Fruit fly (Drosophila melanogaster): ENCODE measurements around the gene Cp16.

Gene Cp16

DNA sequence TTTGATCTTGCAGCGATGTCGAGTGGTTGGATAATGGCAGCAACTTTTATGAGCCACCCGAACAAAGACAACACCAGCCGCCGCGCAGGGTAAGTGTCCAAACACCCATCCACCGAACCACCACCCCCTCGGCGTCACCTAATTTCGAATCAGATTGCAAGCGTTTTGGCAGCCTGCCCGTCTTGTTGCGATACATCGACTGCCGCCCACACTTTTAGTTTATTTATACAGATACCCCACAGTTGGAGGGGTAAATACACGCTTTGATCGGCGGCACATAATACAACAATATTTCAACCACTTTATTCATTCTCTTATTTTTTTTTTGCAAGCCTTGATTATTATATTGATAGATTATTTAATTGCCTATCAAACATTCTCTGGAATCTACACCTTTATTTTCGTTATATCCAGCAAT lies 31.3 kb downstream of the Cp16 start:
- TF ChIP-seq CTCF (optimal IDR thresholded peaks at IDR 0.05): no peak
- TF ChIP-seq CG8478 (optimal IDR thresholded peaks at IDR 0.05): no peak

DNA sequence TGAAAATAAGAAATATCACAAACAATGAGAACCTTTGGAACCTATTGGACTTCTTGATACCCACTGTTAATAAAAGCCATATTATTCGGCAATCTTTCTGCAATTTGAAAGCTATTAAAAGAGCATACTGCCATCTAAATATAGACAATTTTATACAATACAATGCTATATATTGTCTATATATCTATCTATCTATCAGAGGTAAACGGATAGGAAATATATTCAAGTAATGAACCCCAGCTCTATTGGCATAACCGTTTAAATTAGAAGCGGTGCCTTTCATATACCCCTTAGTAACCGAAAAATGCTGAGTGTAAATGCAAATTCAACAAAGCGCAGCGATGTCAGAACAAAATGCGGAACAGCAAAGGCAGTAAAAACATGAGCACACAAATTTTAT lies 32.0 kb downstream of the Cp16 start:
- no peak for TF ChIP-seq CG8478 (optimal IDR thresholded peaks at IDR 0.05)

DNA sequence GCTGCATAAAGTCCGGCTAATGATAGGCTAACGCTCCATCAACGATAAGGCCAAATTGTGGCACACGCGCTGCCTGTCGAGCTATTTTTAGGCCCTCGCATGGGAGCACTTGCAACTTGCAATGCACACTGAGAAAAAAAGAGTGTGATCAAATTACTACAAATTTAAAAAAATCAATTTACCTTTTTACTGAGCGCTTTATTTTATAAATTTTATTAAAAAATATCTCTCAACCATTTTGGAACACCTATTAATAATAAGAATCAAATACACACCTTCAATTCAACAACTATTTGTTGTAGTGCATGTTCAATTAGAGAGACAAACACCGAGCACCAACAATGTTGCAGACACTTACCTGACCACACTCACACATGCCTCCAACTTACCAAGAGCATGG lies 33.7 kb downstream of the Cp16 start:
- TF ChIP-seq CTCF (optimal IDR thresholded peaks at IDR 0.05): no peak
- TF ChIP-seq CG8478 (optimal IDR thresholded peaks at IDR 0.05): no peak

DNA sequence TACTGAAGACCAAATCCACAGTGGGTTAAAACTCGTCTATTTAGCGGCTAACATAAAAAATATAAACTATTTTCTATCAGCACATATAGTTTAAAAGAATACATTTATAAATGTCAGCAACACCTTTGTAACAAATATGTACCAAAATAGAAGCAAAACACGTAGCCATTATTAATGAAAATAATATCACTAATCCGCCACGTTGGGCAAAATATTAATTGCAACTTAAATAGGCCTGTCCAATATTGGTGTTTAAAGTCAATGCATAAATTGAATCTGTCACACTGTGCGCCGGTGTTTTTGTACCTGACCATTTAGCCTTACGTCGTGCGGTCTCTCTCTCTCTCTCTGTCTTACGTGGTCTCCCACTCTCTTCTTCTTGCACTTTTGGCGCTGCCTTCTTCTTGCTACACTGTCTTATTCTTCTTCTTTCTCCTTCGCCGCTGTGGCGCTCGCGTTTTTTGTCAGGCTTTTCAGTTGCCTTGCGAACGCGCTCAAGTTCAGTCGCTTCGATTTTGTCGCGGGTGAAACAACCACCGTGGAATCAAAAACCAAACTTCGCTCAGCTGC lies 34.3 kb downstream of the Cp16 start:
- no peak for TF ChIP-seq CTCF (optimal IDR thresholded peaks at IDR 0.05)
- TF ChIP-seq CG8478 (optimal IDR thresholded peaks at IDR 0.05): no peak

DNA sequence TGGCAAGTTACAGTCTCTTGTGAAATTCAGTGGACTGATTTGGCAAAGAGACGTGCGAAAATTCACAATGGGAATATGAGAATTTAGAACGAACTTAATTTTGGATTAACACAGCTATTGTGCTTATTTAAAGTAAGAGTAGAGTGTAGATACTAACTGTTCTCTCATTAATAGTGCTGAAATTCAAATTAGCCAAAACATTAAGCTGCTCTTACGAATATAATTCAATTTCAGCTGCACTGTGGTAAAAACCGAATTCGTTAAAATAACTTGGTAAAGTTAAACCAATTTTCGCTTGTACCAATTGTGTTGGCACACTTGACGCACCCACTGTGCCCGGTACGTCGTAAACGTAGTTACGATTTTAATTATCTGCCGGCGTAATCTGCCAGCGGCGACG lies 36.1 kb downstream of the Cp16 start:
- TF ChIP-seq CG8478 (optimal IDR thresholded peaks at IDR 0.05) (no peak), CTCF (optimal IDR thresholded peaks at IDR 0.05) (no peak)

DNA sequence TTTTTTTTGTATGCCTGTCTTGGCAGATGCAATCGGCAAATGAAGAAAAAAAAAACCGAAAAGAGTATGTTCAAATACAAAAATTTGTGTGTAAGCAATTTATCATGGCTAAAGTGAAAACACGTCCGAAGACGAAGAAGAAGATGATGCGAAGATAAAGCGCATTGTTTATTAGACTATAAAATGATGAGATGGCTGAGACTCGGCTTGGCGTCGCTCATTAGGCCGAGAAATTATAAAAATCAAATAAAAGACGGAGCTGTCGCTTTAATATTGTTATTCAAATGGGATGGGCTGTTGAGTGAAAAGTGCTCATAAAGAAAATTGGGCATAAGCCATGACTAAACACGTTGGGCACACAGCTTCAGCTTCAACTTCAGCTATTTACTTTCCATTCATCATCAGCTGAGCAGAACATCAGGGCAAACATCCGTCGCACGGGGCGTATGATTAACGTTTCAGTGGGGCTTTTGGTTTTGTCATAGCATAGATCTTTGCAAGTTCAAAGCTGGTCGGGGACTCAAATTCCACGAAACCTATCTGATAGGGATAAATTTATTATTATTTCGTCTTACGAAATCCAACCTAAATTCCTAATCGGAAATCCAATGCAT lies 39.0 kb downstream of the Cp16 start:
- no peak for TF ChIP-seq CTCF (optimal IDR thresholded peaks at IDR 0.05)
- no peak for TF ChIP-seq CG8478 (optimal IDR thresholded peaks at IDR 0.05)

DNA sequence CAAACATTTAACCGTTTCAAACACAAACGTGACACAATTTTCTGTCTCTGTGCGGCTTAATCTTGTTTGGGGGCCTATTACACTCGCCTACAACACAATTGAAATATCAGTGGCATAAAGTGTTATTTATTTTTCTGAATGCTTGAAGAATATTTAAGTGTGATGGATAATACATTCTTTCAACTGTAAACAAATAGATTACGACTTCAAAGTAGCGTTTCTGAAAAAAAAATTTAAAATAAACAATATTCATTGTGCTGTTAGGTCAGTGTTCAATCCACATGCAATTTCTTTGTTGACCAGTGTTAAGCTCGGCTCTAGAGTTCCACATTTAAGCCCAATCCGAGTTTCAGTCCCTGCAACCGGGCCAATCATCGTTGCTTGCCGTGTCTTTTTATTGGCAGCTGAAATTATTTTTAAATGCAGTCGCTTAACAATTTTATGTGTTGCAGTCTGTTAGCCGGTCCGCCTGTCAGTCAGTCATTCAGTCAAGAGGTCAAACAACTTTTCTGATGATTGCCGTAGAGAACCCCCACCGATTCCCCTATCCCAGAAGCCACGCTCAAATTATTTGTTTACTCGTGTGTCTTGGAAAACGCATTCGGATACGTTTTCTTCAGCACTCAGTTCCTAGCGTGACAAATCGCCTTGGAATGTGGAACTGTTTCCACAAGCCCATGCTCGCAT lies 41.4 kb downstream of the Cp16 start:
- TF ChIP-seq CTCF (optimal IDR thresholded peaks at IDR 0.05) (no peak), CG8478 (optimal IDR thresholded peaks at IDR 0.05) (no peak)

DNA sequence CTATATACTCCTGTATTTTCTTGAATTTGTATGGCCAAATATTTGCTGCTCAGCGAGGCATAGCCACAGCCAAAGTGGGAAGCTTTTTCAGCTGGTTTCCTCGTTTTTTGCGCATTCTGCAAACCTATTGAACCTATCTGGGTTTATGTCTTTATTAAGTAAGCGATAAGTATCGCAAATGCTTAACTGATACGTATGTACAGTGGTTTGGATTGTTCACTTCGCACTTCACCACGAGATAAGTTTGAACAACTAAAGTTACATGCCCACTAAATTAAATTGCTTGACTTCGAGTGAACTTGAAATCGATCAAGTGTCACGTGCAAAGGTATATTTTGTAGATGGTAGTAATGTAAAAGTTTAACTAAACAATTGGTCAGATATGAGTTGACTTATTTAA lies 42.0 kb downstream of the Cp16 start:
- TF ChIP-seq CG8478 (optimal IDR thresholded peaks at IDR 0.05): no peak
- no peak for TF ChIP-seq CTCF (optimal IDR thresholded peaks at IDR 0.05)

DNA sequence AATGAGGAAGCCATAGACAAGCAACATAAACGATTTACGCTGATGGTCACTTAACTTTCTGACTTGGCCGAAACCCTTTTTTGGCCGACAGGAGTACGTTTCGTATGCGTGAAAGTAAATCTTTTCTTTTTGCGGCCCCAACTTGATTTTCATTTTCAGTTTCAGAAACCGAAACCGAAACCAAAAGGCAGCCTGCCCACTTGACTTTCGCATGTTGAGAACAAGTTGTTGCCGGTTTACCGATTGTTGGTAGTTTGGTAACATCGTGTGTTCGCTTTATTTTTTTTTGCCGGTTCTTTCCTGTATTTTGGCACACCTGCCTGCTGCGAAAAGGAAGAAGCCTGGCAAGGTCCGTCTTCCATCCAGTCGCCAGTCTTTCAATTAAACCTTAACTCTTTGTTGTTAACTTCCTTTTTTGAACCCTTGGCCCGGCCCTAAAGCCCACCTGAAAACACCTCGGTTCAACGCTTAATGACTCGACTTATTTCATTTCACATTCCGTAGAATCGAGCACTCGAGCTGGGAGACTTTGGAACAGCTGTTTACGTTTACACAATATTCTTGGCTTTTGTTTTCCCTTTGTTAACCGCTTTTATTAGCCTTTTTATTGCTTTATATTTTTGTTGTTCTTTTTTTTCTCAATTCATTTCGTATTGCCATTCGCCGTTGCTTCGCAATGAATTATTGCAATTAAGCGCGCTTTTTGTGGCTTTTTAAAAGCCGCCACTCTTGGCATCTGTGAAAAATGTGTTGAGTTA lies 43.4 kb downstream of the Cp16 start:
- no peak for TF ChIP-seq CTCF (optimal IDR thresholded peaks at IDR 0.05)
- no peak for TF ChIP-seq CG8478 (optimal IDR thresholded peaks at IDR 0.05)

DNA sequence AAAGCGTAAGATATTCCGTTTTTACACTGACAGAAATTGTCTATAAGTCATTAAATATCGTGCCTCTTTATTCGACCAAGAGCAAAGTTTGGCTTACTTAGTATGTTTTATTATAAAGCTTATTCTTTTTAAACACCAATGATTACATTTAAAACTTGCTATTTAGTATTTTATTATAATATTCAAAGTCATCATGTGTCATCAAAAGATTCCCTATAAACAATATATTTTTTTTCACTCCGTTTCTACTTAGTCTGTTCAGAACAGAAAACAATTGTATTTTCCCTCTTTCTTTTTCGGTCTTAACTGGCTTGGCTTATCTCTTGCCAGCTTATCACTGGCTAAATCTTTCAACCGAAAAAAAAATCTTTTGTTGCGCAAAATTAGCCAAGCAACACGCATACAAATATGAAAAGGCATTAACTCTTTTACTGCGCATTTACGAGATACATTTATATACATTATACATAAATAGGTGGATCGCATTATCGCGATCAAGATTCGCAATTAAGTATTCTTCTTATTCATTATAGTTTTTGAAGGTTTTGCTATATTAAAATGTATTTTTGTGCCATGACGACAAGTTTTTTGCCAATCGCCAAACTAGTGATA lies 45.7 kb downstream of the Cp16 start:
- TF ChIP-seq CG8478 (optimal IDR thresholded peaks at IDR 0.05): no peak
- no peak for TF ChIP-seq CTCF (optimal IDR thresholded peaks at IDR 0.05)

DNA sequence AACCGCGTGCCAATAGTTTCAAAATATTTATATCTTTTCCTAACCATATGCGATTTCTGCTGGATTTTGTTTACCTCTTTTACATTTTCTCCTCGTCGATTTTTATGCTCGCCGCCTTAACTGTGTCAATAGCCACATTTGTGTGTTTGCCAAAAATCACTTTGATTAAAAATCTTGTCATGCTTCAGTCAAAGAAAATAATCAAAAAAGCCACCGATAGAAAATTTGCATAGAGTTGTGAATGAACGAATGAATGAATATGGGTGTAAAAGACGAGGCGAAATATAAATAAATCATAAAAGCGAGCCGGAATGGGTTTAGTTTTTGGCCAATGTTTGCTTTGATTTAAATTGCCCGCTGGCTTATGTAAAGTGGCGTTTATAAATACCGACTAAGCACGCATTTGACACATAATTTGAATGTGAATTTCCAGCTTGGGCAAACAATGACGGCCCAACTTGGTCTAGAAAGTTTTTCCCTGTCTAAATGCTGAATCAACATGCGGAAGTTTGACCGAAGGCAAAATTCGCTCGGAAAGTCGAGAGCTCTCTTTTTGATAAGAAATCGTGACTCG lies 49.1 kb downstream of the Cp16 start:
- no peak for TF ChIP-seq CTCF (optimal IDR thresholded peaks at IDR 0.05)
- no peak for TF ChIP-seq CG8478 (optimal IDR thresholded peaks at IDR 0.05)

DNA sequence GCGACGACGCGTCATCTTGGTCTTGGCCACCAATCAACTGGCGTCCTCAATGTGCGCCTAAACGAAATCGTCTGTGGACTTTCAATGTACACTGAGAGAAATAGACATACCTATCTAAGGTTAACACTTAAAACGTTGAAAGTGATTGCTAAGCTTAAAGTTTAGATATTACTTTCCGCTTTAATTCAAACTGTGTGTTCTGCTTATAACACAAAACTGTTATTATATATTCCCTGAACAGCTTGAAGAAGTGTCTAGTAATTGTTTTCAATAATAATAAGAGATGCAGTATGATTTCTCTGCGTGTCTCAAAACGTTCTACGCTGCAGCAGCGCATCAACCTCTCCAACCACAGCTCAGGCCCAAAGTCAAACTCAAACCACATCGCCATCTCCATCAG lies 50.2 kb downstream of the Cp16 start:
- no peak for TF ChIP-seq CG8478 (optimal IDR thresholded peaks at IDR 0.05)
- TF ChIP-seq CTCF (optimal IDR thresholded peaks at IDR 0.05): no peak
